Fruit fly (Drosophila melanogaster): ENCODE results near the gene CG11630.

DNA sequence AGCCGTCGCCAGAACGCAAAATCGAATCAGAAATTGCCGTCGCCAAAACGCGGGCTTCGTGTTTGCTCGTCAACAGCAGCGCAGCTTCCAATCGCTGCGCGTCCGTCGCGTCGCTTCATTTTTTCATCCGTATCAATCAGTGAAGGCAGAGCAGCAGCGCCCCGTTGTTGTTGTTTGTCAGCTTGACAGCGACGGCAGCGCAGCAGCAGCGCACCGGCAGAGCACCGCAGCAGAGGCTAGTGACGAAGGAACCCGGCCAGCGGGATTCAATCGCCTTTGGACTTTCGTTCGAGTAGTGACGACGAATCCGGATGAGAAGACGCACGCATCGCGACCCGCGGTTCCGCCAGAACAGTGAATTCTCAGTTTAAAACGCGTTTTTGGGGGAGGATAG is 44.9 kb upstream of the CG11630 start:
- TF ChIP-seq CG32121 (GFP tag; IDR thresholded peaks at IDR 0.05) (no peak), CG13204 (GFP tag; optimal IDR thresholded peaks at IDR 0.05) (peak; percentile 22), Pif1B (GFP tag; optimal IDR thresholded peaks at IDR 0.05) (no peak), CG34367 (tag; optimal IDR thresholded peaks at IDR 0.05) (no peak), Snoo (tag; optimal IDR thresholded peaks at IDR 0.05) (no peak), EcR (GFP tag; optimal IDR thresholded peaks at IDR 0.05) (no peak), CG8301 (tag; optimal IDR thresholded peaks at IDR 0.05) (no peak), D1 (tag; optimal IDR thresholded peaks at IDR 0.05) (no peak), CG10348 (GFP tag; IDR thresholded peaks at IDR 0.05) (no peak), CG17806 (tag; optimal IDR thresholded peaks at IDR 0.05) (no peak), CG14655 (GFP tag; optimal IDR thresholded peaks at IDR 0.05) (no peak), fd96Ca (GFP tag; IDR thresholded peaks at IDR 0.05) (no peak)
